Fruit fly (Drosophila melanogaster): ENCODE results near the gene CG32110.

Gene CG32110

DNA sequence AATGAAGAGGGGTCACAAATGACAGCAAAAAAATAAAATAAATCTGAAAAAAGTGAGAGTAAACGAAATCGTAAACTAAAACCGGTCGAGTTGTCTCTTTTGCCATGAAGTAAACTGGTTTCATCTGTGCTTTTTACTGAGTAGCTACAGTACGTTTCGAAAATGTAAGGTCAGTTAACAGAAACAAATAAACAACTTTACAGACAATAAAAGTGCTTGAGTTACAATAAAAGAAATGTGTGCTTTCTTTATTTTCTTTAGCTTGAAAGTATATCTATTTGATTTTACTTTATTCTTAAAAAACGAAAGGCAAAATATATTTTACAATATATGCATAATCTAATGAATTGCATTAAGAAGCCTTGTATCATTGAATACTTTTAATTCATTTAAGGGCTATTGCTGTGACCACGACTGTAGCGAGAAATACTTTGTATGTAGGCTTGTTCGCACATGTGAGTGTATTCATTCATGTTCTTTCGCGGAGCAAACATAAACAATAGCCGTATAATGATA, 15.5 kb upstream of the CG32110 start (continued):
- TF ChIP-seq Hr51 (GFP tag; optimal IDR thresholded peaks at IDR 0.05), result peak in 1 of 2 experiments; percentile 79
- peak in 1 of 2 experiments; percentile 61 for TF ChIP-seq Eip74EF (GFP tag; optimal IDR thresholded peaks at IDR 0.05)
- no peak for TF ChIP-seq CG11093 (GFP tag; IDR thresholded peaks at IDR 0.05)
- no peak for TF ChIP-seq hkb (optimal IDR thresholded peaks at IDR 0.05)
- TF ChIP-seq hkb (GFP tag; IDR thresholded peaks at IDR 0.05), result peak; percentile 69
- TF ChIP-seq kah (GFP tag; optimal IDR thresholded peaks at IDR 0.05), result peak; percentile 23
- TF ChIP-seq CG4820 (GFP tag; optimal IDR thresholded peaks at IDR 0.05), result peak; percentile 15
- TF ChIP-seq CG13123 (GFP tag; optimal IDR thresholded peaks at IDR 0.05), result no peak
- TF ChIP-seq Gug (GFP tag; IDR thresholded peaks at IDR 0.05), result no peak; the same call in 3 of the 4 replicates
- TF ChIP-seq CG5953 (GFP tag; IDR thresholded peaks at IDR 0.05), result no peak
- no peak for TF ChIP-seq chinmo (GFP tag; IDR thresholded peaks at IDR 0.05; ENCODE audit: partially characterized antibody)
- TF ChIP-seq sob (GFP tag; IDR thresholded peaks at IDR 0.05), result 0 out of 2 replicates have a peak, but pooled peaks have one; percentile 38
- TF ChIP-seq tx (GFP tag; optimal IDR thresholded peaks at IDR 0.05), result no peak
- no peak for TF ChIP-seq CG6791 (GFP tag; IDR thresholded peaks at IDR 0.05; ENCODE audit: partially characterized antibody)
- TF ChIP-seq E2f2 (GFP tag; IDR thresholded peaks at IDR 0.05), result peak; percentile 35; the same call in 1 of the 2 replicates
- peak; percentile 72 for TF ChIP-seq CG18599 (GFP tag; optimal IDR thresholded peaks at IDR 0.05)
- peak; percentile 48 for TF ChIP-seq ATbp (GFP tag; optimal IDR thresholded peaks at IDR 0.05)
- no peak for TF ChIP-seq fu2 (GFP tag; optimal IDR thresholded peaks at IDR 0.05)
- TF ChIP-seq CG1832 (GFP tag; optimal IDR thresholded peaks at IDR 0.05), result no peak
- 0 out of 2 replicates have a peak, but pooled peaks have one; percentile 18 for TF ChIP-seq esg (GFP tag; conservative IDR thresholded peaks at IDR 0.05)
- TF ChIP-seq gcm2 (GFP tag; optimal IDR thresholded peaks at IDR 0.05), result no peak
- TF ChIP-seq CG6272 (GFP tag; IDR thresholded peaks at IDR 0.05), result no peak
- TF ChIP-seq CG15696 (tag; optimal IDR thresholded peaks at IDR 0.05), result no peak
- no peak for TF ChIP-seq CG9876 (GFP tag; optimal IDR thresholded peaks at IDR 0.05)
- no peak for TF ChIP-seq Elba2 (GFP tag; optimal IDR thresholded peaks at IDR 0.05)
- TF ChIP-seq hb (GFP tag; IDR thresholded peaks at IDR 0.05; ENCODE audit: partially characterized antibody), result no peak
- TF ChIP-seq CG6813 (GFP tag; optimal IDR thresholded peaks at IDR 0.05), result peak; percentile 61
- TF ChIP-seq Hey (tag; optimal IDR thresholded peaks at IDR 0.05), result no peak
- TF ChIP-seq lov (optimal IDR thresholded peaks at IDR 0.05), result no peak
- TF ChIP-seq lov (GFP tag; IDR thresholded peaks at IDR 0.05), result no peak
- peak; percentile 86 for TF ChIP-seq nom (GFP tag; optimal IDR thresholded peaks at IDR 0.05)
- TF ChIP-seq CG8478 (optimal IDR thresholded peaks at IDR 0.05), result no peak
- TF ChIP-seq CG31441 (GFP tag; IDR thresholded peaks at IDR 0.05), result peak; percentile 56; the same call in 1 of the 2 replicates
- peak; percentile 47 for TF ChIP-seq Chrac-16 (GFP tag; optimal IDR thresholded peaks at IDR 0.05)
- TF ChIP-seq Meics (GFP tag; optimal IDR thresholded peaks at IDR 0.05), result peak; percentile 79
- TF ChIP-seq stwl (tag; optimal IDR thresholded peaks at IDR 0.05), result no peak
- no peak for TF ChIP-seq Dad (GFP tag; optimal IDR thresholded peaks at IDR 0.05)
- peak; percentile 44 for TF ChIP-seq CG12299 (tag; optimal IDR thresholded peaks at IDR 0.05)
- TF ChIP-seq Neu2 (GFP tag; optimal IDR thresholded peaks at IDR 0.05; ENCODE audit: borderline replicate concordance), result no peak
- TF ChIP-seq CG10431 (GFP tag; optimal IDR thresholded peaks at IDR 0.05), result no peak
- TF ChIP-seq danr (GFP tag; IDR thresholded peaks at IDR 0.05), result no peak
- TF ChIP-seq chn (GFP tag; optimal IDR thresholded peaks at IDR 0.05), result no peak
- peak; percentile 79 for TF ChIP-seq CG2712 (tag; optimal IDR thresholded peaks at IDR 0.05)
- TF ChIP-seq CG15514 (GFP tag; optimal IDR thresholded peaks at IDR 0.05), result peak; percentile 6
- TF ChIP-seq CG7357 (GFP tag; IDR thresholded peaks at IDR 0.05), result no peak
- no peak for TF ChIP-seq p53 (GFP tag; optimal IDR thresholded peaks at IDR 0.05)
- no peak for TF ChIP-seq da (GFP tag; optimal IDR thresholded peaks at IDR 0.05)
- TF ChIP-seq CG34422 (GFP tag; IDR thresholded peaks at IDR 0.05), result no peak; the same call in 2 of the 3 replicates
- peak; percentile 71 for TF ChIP-seq CG9932 (GFP tag; IDR thresholded peaks at IDR 0.05)
- peak; percentile 75 for TF ChIP-seq CG13296 (GFP tag; optimal IDR thresholded peaks at IDR 0.05)
- no peak for TF ChIP-seq CTCF (GFP tag; optimal IDR thresholded peaks at IDR 0.05)
- no peak for TF ChIP-seq peb (GFP tag; IDR thresholded peaks at IDR 0.05)

Measured in whole organism, embryonic.